Worm (Caenorhabditis elegans): Measurements from ENCODE around the gene W02F12.8.

Gene W02F12.8

DNA sequence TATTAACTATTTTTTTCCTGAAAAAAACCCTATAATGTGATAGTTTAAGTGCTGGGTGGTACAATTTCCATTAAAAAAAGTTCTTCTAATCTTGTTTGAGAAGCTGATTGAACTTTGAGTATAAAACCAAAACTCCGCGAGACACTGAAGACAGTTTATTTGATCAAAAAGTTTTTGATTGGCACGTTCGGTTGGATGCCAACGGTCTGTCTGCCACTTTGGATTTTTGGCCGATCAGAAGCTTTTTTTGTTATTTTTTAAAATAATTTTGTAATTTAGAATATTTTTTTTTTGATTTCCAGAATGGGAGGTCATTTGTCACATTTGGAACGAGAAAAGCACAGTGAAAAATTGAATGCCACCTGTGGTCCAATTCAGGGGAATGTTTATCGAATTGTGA is 25.0 kb downstream of the W02F12.8 start, which contains the start of gene cest-28:
Gene cest-28, plus strand, starts transcription at position 301 of the 400 bp plus-strand sequence.
- TF ChIP-seq hlh-6 (tag; optimal IDR thresholded peaks at IDR 0.05) (no peak), T23F11.4 (GFP tag; optimal IDR thresholded peaks at IDR 0.05) (no peak), tbx-2 (tag; optimal IDR thresholded peaks at IDR 0.05) (no peak), ceh-14 (tag; optimal IDR thresholded peaks at IDR 0.05) (no peak), unc-86 (tag; optimal IDR thresholded peaks at IDR 0.05) (no peak), pha-2 (tag; optimal IDR thresholded peaks at IDR 0.05) (no peak), Y22D7AL.16 (tag; optimal IDR thresholded peaks at IDR 0.05) (no peak), K09A11.1 (tag; optimal IDR thresholded peaks at IDR 0.05; ENCODE audit: insufficient read depth) (no peak)

DNA sequence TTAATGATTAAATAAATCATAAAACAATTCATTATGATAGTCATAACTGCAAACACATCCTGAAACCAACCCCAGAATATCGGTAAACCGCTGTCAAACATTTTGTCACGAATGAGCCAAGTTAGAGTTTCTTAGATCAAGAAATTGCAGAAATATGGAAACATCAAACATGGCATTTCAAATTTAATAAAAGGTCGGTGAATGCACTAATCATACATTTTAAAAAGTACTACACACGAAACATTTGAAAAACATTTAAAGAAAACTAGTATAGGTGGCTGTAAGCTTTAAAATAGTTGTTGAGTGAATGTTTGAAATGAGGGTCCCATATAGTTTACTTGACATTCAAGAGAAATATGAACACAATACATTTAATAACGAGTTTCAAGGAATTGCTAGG is 25.8 kb downstream of the W02F12.8 start, which contains the start of gene str-180:
Gene str-180, minus strand, starts transcription at position 101 of the 400 bp plus-strand sequence.
- no peak for TF ChIP-seq ceh-6 (GFP tag; optimal IDR thresholded peaks at IDR 0.05)
- no peak for TF ChIP-seq dve-1 (tag; optimal IDR thresholded peaks at IDR 0.05)
- no peak for TF ChIP-seq zip-5 (tag; optimal IDR thresholded peaks at IDR 0.05)
- TF ChIP-seq ceh-30 (tag; optimal IDR thresholded peaks at IDR 0.05): no peak
- TF ChIP-seq pat-9 (tag; optimal IDR thresholded peaks at IDR 0.05): no peak
- no peak for TF ChIP-seq madf-2 (tag; optimal IDR thresholded peaks at IDR 0.05)
- TF ChIP-seq hlh-13 (GFP tag; optimal IDR thresholded peaks at IDR 0.05): no peak
- no peak for TF ChIP-seq ceh-2 (tag; optimal IDR thresholded peaks at IDR 0.05)
- no peak for TF ChIP-seq hlh-15 (tag; optimal IDR thresholded peaks at IDR 0.05)
- no peak for TF ChIP-seq eyg-1 (tag; optimal IDR thresholded peaks at IDR 0.05)
- no peak for TF ChIP-seq ets-4 (tag; optimal IDR thresholded peaks at IDR 0.05)
- TF ChIP-seq npax-4 (tag; optimal IDR thresholded peaks at IDR 0.05): no peak
- no peak for TF ChIP-seq ceh-24 (tag; optimal IDR thresholded peaks at IDR 0.05)
- no peak for TF ChIP-seq elt-4 (tag; optimal IDR thresholded peaks at IDR 0.05)
- TF ChIP-seq ceh-19 (GFP tag; optimal IDR thresholded peaks at IDR 0.05): no peak
- TF ChIP-seq ceh-48 (tag; optimal IDR thresholded peaks at IDR 0.05): no peak
- TF ChIP-seq ceh-45 (GFP tag; IDR thresholded peaks at IDR 0.05): no peak

DNA sequence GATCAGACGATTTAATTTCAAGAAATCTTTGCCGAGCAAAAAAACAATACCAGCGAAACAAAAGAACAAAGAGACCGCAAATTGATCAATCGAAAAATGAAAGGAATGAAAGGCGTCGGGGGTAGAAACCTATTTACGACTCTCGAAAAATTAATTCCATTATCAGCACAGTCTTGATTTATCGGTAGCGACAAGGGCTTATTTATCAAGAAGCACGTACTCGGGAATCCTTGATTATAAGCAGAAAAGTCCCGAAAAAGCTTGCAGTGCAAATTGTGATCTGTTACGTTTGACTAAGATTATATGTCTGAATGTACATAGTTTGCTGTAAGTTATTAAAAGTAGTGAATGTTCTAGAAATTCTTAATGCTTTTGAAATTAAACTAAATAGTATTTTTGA is 28.0 kb downstream of the W02F12.8 start:
- no peak for TF ChIP-seq dve-1 (tag; optimal IDR thresholded peaks at IDR 0.05)
- no peak for TF ChIP-seq ceh-6 (GFP tag; optimal IDR thresholded peaks at IDR 0.05)
- TF ChIP-seq ceh-31 (tag; optimal IDR thresholded peaks at IDR 0.05): no peak

DNA sequence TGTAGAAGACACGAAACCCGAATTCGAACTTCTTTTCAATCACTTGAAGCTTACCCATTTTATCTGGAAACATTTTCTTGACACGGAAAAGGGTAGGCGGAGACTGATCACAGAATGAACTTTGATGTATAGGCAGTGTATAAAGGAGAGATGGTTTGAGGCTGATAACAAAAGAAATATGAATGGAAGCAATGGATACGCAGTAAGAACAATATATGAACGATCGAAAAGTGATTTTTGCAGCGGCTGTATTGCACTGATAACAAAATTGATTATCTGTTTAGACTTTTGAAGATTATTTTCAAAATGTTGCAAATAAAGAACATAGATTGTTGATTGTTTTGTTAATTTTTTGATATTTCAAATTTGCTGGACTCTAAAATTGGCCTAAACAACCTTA is 28.8 kb downstream of the W02F12.8 start, which contains the start of gene pmp-5:
Gene pmp-5, minus strand, starts transcription at position 63 of the 400 bp plus-strand sequence.
- TF ChIP-seq elt-4 (tag; optimal IDR thresholded peaks at IDR 0.05) (no peak), pha-2 (tag; optimal IDR thresholded peaks at IDR 0.05) (no peak), gmeb-2 (tag; optimal IDR thresholded peaks at IDR 0.05) (no peak), odd-2 (tag; optimal IDR thresholded peaks at IDR 0.05) (no peak), ets-4 (tag; optimal IDR thresholded peaks at IDR 0.05) (no peak), rnt-1 (tag; optimal IDR thresholded peaks at IDR 0.05) (no peak), pag-3 (tag; optimal IDR thresholded peaks at IDR 0.05; ENCODE audit: borderline replicate concordance) (no peak), hlh-8 (tag; optimal IDR thresholded peaks at IDR 0.05) (no peak)

DNA sequence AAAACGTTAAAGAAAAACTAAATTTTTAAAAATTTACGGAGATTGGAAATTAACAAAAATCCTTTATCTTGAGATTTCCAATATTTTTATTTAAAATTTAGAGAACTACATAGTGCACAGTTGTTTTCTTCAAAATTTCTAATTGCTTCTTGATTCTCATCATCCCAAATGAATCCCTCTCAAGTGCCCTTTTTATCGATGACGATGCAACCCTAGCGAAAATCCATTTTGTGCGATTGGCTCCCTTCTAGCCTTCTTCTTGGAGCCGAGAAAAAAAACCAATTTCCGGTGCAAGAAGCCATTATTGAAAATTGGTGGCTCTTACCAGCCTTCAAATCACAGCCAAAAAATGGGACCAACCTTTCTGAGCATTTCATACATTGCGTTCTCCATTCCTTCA is 32.1 kb downstream of the W02F12.8 start:
- no peak for TF ChIP-seq C38D4.7 (GFP tag; optimal IDR thresholded peaks at IDR 0.05)
- no peak for TF ChIP-seq Y22D7AL.16 (tag; optimal IDR thresholded peaks at IDR 0.05)
- no peak for TF ChIP-seq zip-5 (tag; optimal IDR thresholded peaks at IDR 0.05)
- no peak for TF ChIP-seq pax-1 (tag; optimal IDR thresholded peaks at IDR 0.05)

DNA sequence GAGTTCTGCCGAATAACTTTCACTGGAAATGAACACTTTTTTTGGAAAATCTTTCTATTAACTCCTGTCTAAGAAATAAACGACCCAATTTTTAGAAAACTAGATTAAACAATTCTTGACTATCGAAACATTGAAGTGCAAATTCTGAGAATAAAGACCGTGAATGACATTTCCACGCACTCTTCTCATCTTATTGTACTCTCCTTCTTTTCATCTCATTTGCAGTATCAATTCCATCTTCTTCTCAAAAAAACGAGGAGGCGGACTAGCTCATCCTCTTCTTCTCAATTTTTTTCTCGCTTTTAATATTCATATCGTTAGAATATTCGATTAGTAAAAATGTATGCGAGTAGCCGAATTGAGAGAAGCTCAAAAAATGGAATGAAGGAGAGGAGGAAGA is 32.9 kb downstream of the W02F12.8 start:
- peak; percentile 42 for TF ChIP-seq unc-42 (tag; optimal IDR thresholded peaks at IDR 0.05)
- TF ChIP-seq hlh-15 (tag; optimal IDR thresholded peaks at IDR 0.05): no peak
- TF ChIP-seq unc-55 (GFP tag; optimal IDR thresholded peaks at IDR 0.05): no peak

All from whole organism, late embryonic.